Fruit fly (Drosophila melanogaster) whole organism, embryonic: ENCODE measurements around the gene Mink.

Experiments
- Abd-B ChIP-seq: fragments of 200-800 bp; sonication (Bioruptor generic); optimal IDR thresholded peaks from 2 replicates; lab custom pipeline; 2018; ENCODE audit warnings: missing biosample characterization, mild to moderate bottlenecking, missing genetic modification characterization, moderate library complexity
- CG12104 ChIP-seq: fragments of 200-800 bp; sonication (Bioruptor generic); optimal IDR thresholded peaks from 3 replicates; lab custom pipeline; 2016; ENCODE audit warnings: missing biosample characterization, missing genetic modification characterization
- CG12219 ChIP-seq: fragments of 200-800 bp; sonication (Bioruptor generic); optimal IDR thresholded peaks from 3 replicates; lab custom pipeline; 2018; ENCODE audit warnings: missing biosample characterization, mild to moderate bottlenecking, missing genetic modification characterization
- CG1233 ChIP-seq: fragments of 200-800 bp; sonication (Bioruptor generic); optimal IDR thresholded peaks from 4 replicates; lab custom pipeline; 2018; ENCODE audit warnings: missing biosample characterization, mild to moderate bottlenecking, missing genetic modification characterization
- CG13894 ChIP-seq: fragments of 200-800 bp; sonication (Bioruptor generic); optimal IDR thresholded peaks from 3 replicates; lab custom pipeline; 2018; ENCODE audit warnings: missing biosample characterization, mild to moderate bottlenecking, missing genetic modification characterization, moderate library complexity
- CG15269 ChIP-seq: fragments of 200-800 bp; sonication (Bioruptor generic); optimal IDR thresholded peaks from 2 replicates; lab custom pipeline; 2018; ENCODE audit warnings: missing biosample characterization, mild to moderate bottlenecking, missing genetic modification characterization, moderate library complexity
- CG15514 ChIP-seq: fragments of 200-800 bp; sonication (Bioruptor generic); optimal IDR thresholded peaks from 3 replicates; lab custom pipeline; 2017; ENCODE audit warnings: missing biosample characterization, missing genetic modification characterization, mild to moderate bottlenecking, moderate library complexity, missing genetic modification reagents
- CG16863 ChIP-seq: fragments of 200-800 bp; sonication (Bioruptor generic); optimal IDR thresholded peaks from 3 replicates; lab custom pipeline; 2016; ENCODE audit warnings: missing biosample characterization, missing genetic modification characterization
- CG18262 ChIP-seq: fragments of 200-800 bp; optimal IDR thresholded peaks from 3 replicates; lab custom pipeline; 2019; ENCODE audit warnings: missing biosample characterization, mild to moderate bottlenecking, missing genetic modification characterization, moderate library complexity
- CG2875 ChIP-seq: fragments of 200-800 bp; sonication (Bioruptor generic); optimal IDR thresholded peaks from 2 replicates; lab custom pipeline; 2017; ENCODE audit warnings: missing biosample characterization, mild to moderate bottlenecking, missing genetic modification characterization, missing genetic modification reagents
- CG30431 ChIP-seq: fragments of 200-800 bp; sonication (Bioruptor generic); optimal IDR thresholded peaks from 2 replicates; lab custom pipeline; 2017; ENCODE audit warnings: missing biosample characterization, missing genetic modification characterization
- CG32772 ChIP-seq: fragments of 200-800 bp; sonication (Bioruptor generic); IDR thresholded peaks from 2 replicates; pipeline ENCODE4 v1.3.6; 2022; ENCODE audit warnings: missing biosample characterization, missing genetic modification characterization
- CG4360 ChIP-seq: fragments of 200-800 bp; sonication (Bioruptor generic); IDR thresholded peaks from 2 replicates; pipeline ENCODE4 v1.3.6; 2022; ENCODE audit warnings: missing biosample characterization, missing genetic modification characterization
- CG6689 ChIP-seq: fragments of 200-800 bp; sonication (Bioruptor generic); IDR thresholded peaks from 2 replicates; pipeline ENCODE4 v1.3.6; 2022; ENCODE audit warnings: missing biosample characterization, missing genetic modification characterization
- CG7839 ChIP-seq: fragments of 200-800 bp; sonication (Bioruptor generic); optimal IDR thresholded peaks from 3 replicates; lab custom pipeline; 2018; ENCODE audit warnings: missing biosample characterization, mild to moderate bottlenecking, missing genetic modification characterization, moderate library complexity
- CG7963 ChIP-seq: fragments of 200-800 bp; sonication (Bioruptor generic); IDR thresholded peaks from 3 replicates; pipeline ENCODE4 v1.3.6; 2022; ENCODE audit warnings: missing biosample characterization, missing genetic modification characterization; ENCODE audit not compliant: partially characterized antibody
- CG8290 ChIP-seq, 3 experiments: fragments of 200-800 bp; sonication (Bioruptor generic); optimal IDR thresholded peaks; 2 replicates each; lab custom pipeline; 2016 to 2019; ENCODE audit warnings: missing biosample characterization in 3 of 3, missing genetic modification characterization in 3 of 3, mild to moderate bottlenecking in 2 of 3, moderate library complexity in 1 of 3
- Camta ChIP-seq: fragments of 200-800 bp; sonication (Bioruptor generic); optimal IDR thresholded peaks from 2 replicates; lab custom pipeline; 2016; ENCODE audit warnings: missing biosample characterization, missing genetic modification characterization
- CkIIα-i1 ChIP-seq: fragments of 200-800 bp; sonication (Bioruptor generic); IDR thresholded peaks from 2 replicates; pipeline ENCODE4 v1.3.6; 2022; ENCODE audit warnings: missing biosample characterization, missing genetic modification characterization
- Ets97D ChIP-seq: fragments of 200-800 bp; sonication (Bioruptor generic); optimal IDR thresholded peaks from 3 replicates; lab custom pipeline; 2016; ENCODE audit warnings: missing biosample characterization, missing genetic modification characterization
- Fer3 ChIP-seq: fragments of 200-800 bp; sonication (Bioruptor generic); optimal IDR thresholded peaks from 2 replicates; lab custom pipeline; 2018; ENCODE audit warnings: missing biosample characterization, mild to moderate bottlenecking, missing genetic modification characterization, moderate library complexity
- Lim3 ChIP-seq: fragments of 200-800 bp; sonication (Bioruptor generic); IDR thresholded peaks from 2 replicates; pipeline ENCODE4 v1.3.6; 2022; ENCODE audit warnings: missing biosample characterization, missing genetic modification characterization
- Med ChIP-seq: fragments of 200-800 bp; sonication (Bioruptor generic); peaks from one replicate; lab custom pipeline; 2016; ENCODE audit warnings: missing biosample characterization, missing genetic modification characterization, mild to moderate bottlenecking, inconsistent platforms, moderate library complexity
- NC2α ChIP-seq: fragments of 200-800 bp; sonication (Bioruptor generic); optimal IDR thresholded peaks from 2 replicates; lab custom pipeline; 2016; ENCODE audit warnings: missing biosample characterization, missing genetic modification characterization
- Pdp1 ChIP-seq, 2 experiments: fragments of 200-800 bp; sonication (Bioruptor generic); optimal IDR thresholded peaks; 3 replicates each; lab custom pipeline; 2016; ENCODE audit warnings: missing biosample characterization in 2 of 2, missing genetic modification characterization in 2 of 2, mild to moderate bottlenecking in 1 of 2, moderate library complexity in 1 of 2
- Scr ChIP-seq: fragments of 200-800 bp; sonication (Bioruptor generic); IDR thresholded peaks from 2 replicates; pipeline ENCODE4 v1.3.6; 2022; ENCODE audit warnings: missing biosample characterization, missing genetic modification characterization; ENCODE audit not compliant: partially characterized antibody
- Taf1 ChIP-seq: fragments of 200-800 bp; sonication (Bioruptor generic); IDR thresholded peaks from 2 replicates; pipeline ENCODE4 v1.3.6; 2022; ENCODE audit warnings: missing biosample characterization, missing genetic modification characterization
- al ChIP-seq: fragments of 200-800 bp; sonication (Bioruptor generic); IDR thresholded peaks from 2 replicates; pipeline ENCODE4 v1.3.6; 2022; ENCODE audit warnings: missing biosample characterization, missing genetic modification characterization
- ara ChIP-seq: fragments of 200-800 bp; sonication (Bioruptor generic); IDR thresholded peaks from 2 replicates; pipeline ENCODE4 v1.3.6; 2022; ENCODE audit warnings: missing biosample characterization, missing genetic modification characterization
- crp ChIP-seq, 2 experiments: fragments of 200-800 bp; sonication (Bioruptor generic); optimal IDR thresholded peaks; 2 replicates in 1 of 2; 3 replicates in 1 of 2; lab custom pipeline; 2017; ENCODE audit warnings: missing biosample characterization in 2 of 2, missing genetic modification characterization in 2 of 2, mild to moderate bottlenecking in 1 of 2, moderate library complexity in 1 of 2
- danr ChIP-seq: fragments of 200-800 bp; sonication (Bioruptor generic); IDR thresholded peaks from 2 replicates; pipeline ENCODE4 v1.3.6; 2022; ENCODE audit warnings: missing biosample characterization, missing genetic modification characterization
- dmrt11E ChIP-seq: fragments of 200-800 bp; sonication (Bioruptor generic); optimal IDR thresholded peaks from 3 replicates; lab custom pipeline; 2018; ENCODE audit warnings: missing biosample characterization, mild to moderate bottlenecking, missing genetic modification characterization, moderate library complexity
- en ChIP-seq: fragments of 200-800 bp; sonication (Bioruptor generic); optimal IDR thresholded peaks from 2 replicates; lab custom pipeline; 2016; ENCODE audit warnings: missing biosample characterization, missing genetic modification characterization
- ewg ChIP-seq: fragments of 200-800 bp; sonication (Bioruptor generic); optimal IDR thresholded peaks from 3 replicates; lab custom pipeline; 2017; ENCODE audit warnings: mild to moderate bottlenecking, missing biosample characterization, missing genetic modification reagents, missing genetic modification characterization
- exex ChIP-seq: fragments of 200-800 bp; sonication (Bioruptor generic); optimal IDR thresholded peaks from 4 replicates; lab custom pipeline; 2018; ENCODE audit warnings: missing biosample characterization, mild to moderate bottlenecking, missing genetic modification characterization, moderate library complexity
- inv ChIP-seq: fragments of 200-800 bp; sonication (Bioruptor generic); IDR thresholded peaks from 2 replicates; pipeline ENCODE4 v1.3.6; 2022; ENCODE audit warnings: missing biosample characterization, missing genetic modification characterization; ENCODE audit not compliant: partially characterized antibody
- mld ChIP-seq: fragments of 200-800 bp; sonication (Bioruptor generic); IDR thresholded peaks from 3 replicates; pipeline ENCODE4 v1.3.6; 2022; ENCODE audit warnings: missing biosample characterization, missing genetic modification characterization; ENCODE audit not compliant: partially characterized antibody
- nmo ChIP-seq: fragments of 200-800 bp; sonication (Bioruptor generic); optimal IDR thresholded peaks from 2 replicates; lab custom pipeline; 2018; ENCODE audit warnings: missing biosample characterization, mild to moderate bottlenecking, missing genetic modification characterization, moderate library complexity
- pita ChIP-seq: fragments of 200-800 bp; sonication (Bioruptor generic); optimal IDR thresholded peaks from 2 replicates; lab custom pipeline; 2017; ENCODE audit warnings: missing biosample characterization, mild to moderate bottlenecking, missing genetic modification characterization
- prd ChIP-seq, 3 experiments: fragments of >200 bp in 2 of 3; fragments of 200-800 bp in 1 of 3; sonication (Bioruptor generic) in 1 of 3; optimal IDR thresholded peaks in 2 of 3; IDR thresholded peaks in 1 of 3; 2 replicates in 2 of 3; 3 replicates in 1 of 3; pipeline versions ENCODE4 v1.3.6 to Lab custom; 2017 to 2022; ENCODE audit warnings: missing biosample characterization in 1 of 3, missing genetic modification characterization in 1 of 3
- rib ChIP-seq: fragments of 200-800 bp; sonication (Bioruptor generic); IDR thresholded peaks from 2 replicates; pipeline ENCODE4 v1.3.6; 2022; ENCODE audit warnings: missing biosample characterization, missing genetic modification characterization
- salm ChIP-seq: fragments of 200-800 bp; sonication (Bioruptor generic); optimal IDR thresholded peaks from 2 replicates; lab custom pipeline; 2018; ENCODE audit warnings: missing biosample characterization, mild to moderate bottlenecking, missing genetic modification characterization
- sna ChIP-seq: fragments of 200-800 bp; sonication (Bioruptor generic); IDR thresholded peaks from 2 replicates; pipeline ENCODE4 v1.3.6; 2022; ENCODE audit warnings: missing biosample characterization, missing genetic modification characterization; ENCODE audit not compliant: partially characterized antibody
- tgo ChIP-seq: fragments of 200-800 bp; sonication (Bioruptor generic); IDR thresholded peaks from 3 replicates; pipeline ENCODE4 v1.3.6; 2022; ENCODE audit warnings: missing biosample characterization, missing genetic modification characterization
- trh ChIP-seq: fragments of 200-800 bp; sonication (Bioruptor generic); optimal IDR thresholded peaks from 2 replicates; lab custom pipeline; 2016; ENCODE audit warnings: missing biosample characterization, missing genetic modification characterization
- unpg ChIP-seq: fragments of 200-800 bp; sonication (Bioruptor generic); optimal IDR thresholded peaks from 3 replicates; lab custom pipeline; 2018; ENCODE audit warnings: missing biosample characterization, mild to moderate bottlenecking, missing genetic modification characterization, moderate library complexity
- vfl ChIP-seq: fragments of 200-800 bp; sonication (Bioruptor generic); optimal IDR thresholded peaks from 2 replicates; lab custom pipeline; 2016; ENCODE audit warnings: missing biosample characterization, missing genetic modification characterization

Mink gene

DNA sequence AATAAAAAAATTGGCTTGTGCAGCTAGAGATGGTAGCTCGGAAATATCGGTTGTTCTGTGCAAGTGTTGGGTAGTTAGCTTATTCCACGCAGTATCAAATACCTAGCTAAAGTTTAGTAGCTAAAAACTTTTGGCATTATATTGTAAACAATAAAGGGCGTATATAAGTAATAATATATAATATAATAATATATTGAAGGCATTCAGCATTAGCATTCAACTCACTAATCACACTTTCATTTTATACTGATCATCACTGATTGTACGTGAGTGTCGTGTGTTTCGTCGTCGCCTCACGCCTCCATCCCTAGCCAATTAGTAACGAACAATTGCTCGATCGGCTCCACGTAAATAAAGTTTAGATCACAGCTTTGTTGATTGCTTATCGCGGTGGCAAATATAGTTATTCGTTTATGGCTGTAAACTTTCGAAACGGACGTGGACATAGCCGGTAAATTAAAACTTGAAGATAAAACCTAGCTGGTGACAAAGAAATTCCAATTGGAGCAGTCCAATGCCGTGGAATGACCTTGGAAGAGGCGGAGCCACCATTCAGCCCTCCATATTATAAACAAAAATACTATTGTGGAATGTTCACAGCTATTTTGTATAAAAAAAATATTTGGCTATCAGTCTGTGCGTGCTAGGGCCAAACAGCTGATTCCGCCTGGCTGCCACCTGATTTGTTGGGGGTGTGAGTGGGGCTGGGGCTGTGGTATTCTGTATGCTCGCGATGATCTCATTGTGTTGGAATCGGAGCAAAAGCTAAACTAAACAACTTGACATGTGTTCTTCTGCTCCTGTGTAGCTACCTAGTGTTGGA is 4.2 kb upstream of the Mink start, which contains the start of the genes PIG-S, sud1 and CG11168 (continued):
- no peak for TF ChIP-seq CG12104 (GFP tag; lab: Kevin White, UChicago)
- TF ChIP-seq Abd-B: peak; percentile 72
- TF ChIP-seq salm (tag; lab: Kevin White, UChicago): peak; percentile 17
- TF ChIP-seq CkIIα-i1 (GFP tag; lab: Robert Waterston, UW): no peak
- no peak for TF ChIP-seq NC2α
- no peak for TF ChIP-seq CG1233 (GFP tag; lab: Kevin White, UChicago)
- TF ChIP-seq CG6689 (GFP tag; lab: Robert Waterston, UW): 0 out of 2 replicates have a peak, but pooled peaks have one; percentile 24
- TF ChIP-seq Lim3 (GFP tag; lab: Robert Waterston, UW): no peak
- TF ChIP-seq sna: peak; percentile 91
- no peak for TF ChIP-seq Pdp1 (GFP tag; optimal IDR thresholded peaks at IDR 0.05; lab: Kevin White, UChicago)
- TF ChIP-seq CG4360: no peak
- TF ChIP-seq CG12219: no peak
- TF ChIP-seq nmo (GFP tag; lab: Kevin White, UChicago): peak; percentile 85
- no peak for TF ChIP-seq trh (GFP tag; lab: Kevin White, UChicago)
- TF ChIP-seq CG18262 (tag; lab: Kevin White, UChicago): peak; percentile 64
- TF ChIP-seq tgo (GFP tag; lab: Robert Waterston, UW): peak; percentile 78
- no peak for TF ChIP-seq ewg (GFP tag; lab: Kevin White, UChicago)
- TF ChIP-seq ara: peak; percentile 8; the same call in 1 of the 2 replicates
- TF ChIP-seq Scr: peak; percentile 96
- TF ChIP-seq CG7839 (tag; lab: Kevin White, UChicago): no peak
- TF ChIP-seq crp (GFP tag; optimal IDR thresholded peaks at IDR 0.05; lab: Kevin White, UChicago): peak; percentile 26 to 76
- TF ChIP-seq CG2875: peak; percentile 11
- TF ChIP-seq Med: peak; percentile 81
- TF ChIP-seq CG15514: peak; percentile 66
- no peak for TF ChIP-seq CG15269 (tag; lab: Kevin White, UChicago)
- TF ChIP-seq CG13894 (tag; lab: Kevin White, UChicago): no peak
- TF ChIP-seq en (GFP tag; lab: Kevin White, UChicago): no peak
- TF ChIP-seq Camta (GFP tag; lab: Kevin White, UChicago): no peak
- TF ChIP-seq vfl (GFP tag; lab: Kevin White, UChicago): no peak
- peak; percentile 55 for TF ChIP-seq CG32772
- peak; percentile 21 for TF ChIP-seq CG30431
- TF ChIP-seq al (GFP tag; lab: Robert Waterston, UW): peak; percentile 41; the same call in 1 of the 2 replicates
- TF ChIP-seq dmrt11E (tag; lab: Kevin White, UChicago): peak; percentile 69
- TF ChIP-seq Taf1 (GFP tag; lab: Robert Waterston, UW): peak; percentile 37; the same call in 1 of the 2 replicates
- TF ChIP-seq exex (tag; lab: Kevin White, UChicago): peak; percentile 54
- peak; percentile 68 for TF ChIP-seq unpg
- TF ChIP-seq Fer3: no peak
- peak; percentile 97 for TF ChIP-seq inv (GFP tag; lab: Robert Waterston, UW)
- TF ChIP-seq Ets97D: peak; percentile 5
- peak; percentile 40 for TF ChIP-seq CG8290 (GFP tag; optimal IDR thresholded peaks at IDR 0.05; lab: Kevin White, UChicago)
- TF ChIP-seq CG8290 (tag; optimal IDR thresholded peaks at IDR 0.05; lab: Kevin White, UChicago): no peak
- no peak for TF ChIP-seq prd (optimal IDR thresholded peaks at IDR 0.05; lab: Kevin White, UChicago)
- TF ChIP-seq prd (GFP tag; IDR thresholded peaks at IDR 0.05; lab: Robert Waterston, UW): peak; percentile 88
- TF ChIP-seq rib (GFP tag; lab: Robert Waterston, UW): no peak
- TF ChIP-seq CG16863 (GFP tag; lab: Kevin White, UChicago): no peak
- no peak for TF ChIP-seq danr (GFP tag; lab: Robert Waterston, UW)
- TF ChIP-seq CG7963 (GFP tag; lab: Robert Waterston, UW): peak; percentile 54; the same call in 1 of the 3 replicates
- no peak for TF ChIP-seq pita (GFP tag; lab: Kevin White, UChicago)
- peak; percentile 69; the same call in 2 of the 3 replicates for TF ChIP-seq mld (GFP tag; lab: Robert Waterston, UW)
